Worm (Caenorhabditis elegans) whole organism, mixed stage, embryonic: ENCODE results near the gene R09D1.13.

Experiments used
- bed-3 ChIP-seq: fragments of 200-800 bp; sonication (Bioruptor generic); optimal IDR thresholded peaks from 3 replicates; lab custom pipeline; 2018; ENCODE audit warnings: mild to moderate bottlenecking, missing genetic modification characterization, moderate library complexity, missing compliant biosample characterization
- blmp-1 ChIP-seq: fragments of 150-350 bp; optimal IDR thresholded peaks from 2 replicates; lab custom pipeline; 2014; ENCODE audit warnings: missing biosample characterization, missing genetic modification characterization
- ces-1 ChIP-seq: fragments of 150-350 bp; optimal IDR thresholded peaks from 2 replicates; lab custom pipeline; 2014; ENCODE audit warnings: missing biosample characterization, missing genetic modification reagents, missing genetic modification characterization
- elt-1 ChIP-seq: sonication (generic microtip); optimal IDR thresholded peaks from 2 replicates; lab custom pipeline; 2017; ENCODE audit warnings: missing genetic modification characterization, mild to moderate bottlenecking, missing compliant biosample characterization, antibody characterized with exemption, moderate library complexity, borderline replicate concordance; ENCODE audit not compliant: insufficient read depth
- elt-3 ChIP-seq: fragments of 150-350 bp; optimal IDR thresholded peaks from 2 replicates; lab custom pipeline; 2014; ENCODE audit warnings: missing biosample characterization, missing genetic modification characterization
- flh-1 ChIP-seq: fragments of 200-800 bp; sonication (Bioruptor generic); optimal IDR thresholded peaks from 2 replicates; lab custom pipeline; 2018; ENCODE audit warnings: mild to moderate bottlenecking, missing genetic modification characterization, moderate library complexity, missing compliant biosample characterization
- ham-2 ChIP-seq: fragments of 200-800 bp; sonication (Bioruptor generic); optimal IDR thresholded peaks from 2 replicates; lab custom pipeline; 2018; ENCODE audit warnings: mild to moderate bottlenecking, missing genetic modification characterization, missing compliant biosample characterization
- hlh-1 ChIP-seq: fragments of 150-350 bp; optimal IDR thresholded peaks from 2 replicates; lab custom pipeline; 2014; ENCODE audit warnings: missing biosample characterization, missing genetic modification reagents, missing genetic modification characterization
- nhr-12 ChIP-seq: fragments of 150-350 bp; optimal IDR thresholded peaks from 2 replicates; lab custom pipeline; 2014; ENCODE audit warnings: missing biosample characterization, missing genetic modification characterization
- nhr-2 ChIP-seq: fragments of 150-350 bp; optimal IDR thresholded peaks from 2 replicates; lab custom pipeline; 2014; ENCODE audit warnings: missing biosample characterization, missing genetic modification characterization
- nhr-28 ChIP-seq: fragments of 150-350 bp; optimal IDR thresholded peaks from 2 replicates; lab custom pipeline; 2014; ENCODE audit warnings: missing biosample characterization, missing genetic modification characterization
- nhr-76 ChIP-seq: sonication (generic microtip); optimal IDR thresholded peaks from 2 replicates; lab custom pipeline; 2017; ENCODE audit warnings: missing biosample characterization, missing genetic modification characterization
- sptf-1 ChIP-seq: sonication (generic microtip); optimal IDR thresholded peaks from 2 replicates; lab custom pipeline; 2017; ENCODE audit warnings: mild to moderate bottlenecking, missing genetic modification characterization, moderate library complexity, missing compliant biosample characterization
- ztf-11 ChIP-seq: fragments of 150-350 bp; optimal IDR thresholded peaks from 2 replicates; lab custom pipeline; 2014; ENCODE audit warnings: missing biosample characterization, missing genetic modification characterization

ce11 chrII:9445368-9445767 is at the start of gene R09D1.13:
- TF ChIP-seq ces-1 (GFP tag; lab: Kevin White, UChicago) (no peak), nhr-76 (no peak), nhr-2 (no peak), ztf-11 (tag; lab: Kevin White, UChicago) (no peak), elt-1 (tag; lab: Kevin White, UChicago) (no peak), sptf-1 (tag; lab: Kevin White, UChicago) (no peak), nhr-12 (tag; lab: Kevin White, UChicago) (no peak), elt-3 (no peak), ham-2 (no peak), nhr-28 (tag; lab: Kevin White, UChicago) (no peak), hlh-1 (tag; lab: Kevin White, UChicago) (no peak), flh-1 (GFP tag; lab: Kevin White, UChicago) (no peak), blmp-1 (no peak), bed-3 (no peak)
